Worm (Caenorhabditis elegans): Measurements from ENCODE around the gene nape-1.

nape-1 gene

ce11 chrIV:3698201-3698600 is 42.5 kb downstream of the nape-1 start, which contains the start of gene Y37E11AL.2:
Gene Y37E11AL.2 (plus strand): TSS chrIV:3698501.
- TF ChIP-seq ceh-79 (tag; optimal IDR thresholded peaks at IDR 0.05) (no peak), zfh-2 (GFP tag; conservative IDR thresholded peaks at IDR 0.05) (0 out of 2 replicates have a peak, but pooled peaks have one; percentile 21), pbrm-1 (GFP tag; IDR thresholded peaks at IDR 0.05) (no peak), ztf-18 (tag; optimal IDR thresholded peaks at IDR 0.05) (no peak), unc-62 (GFP tag; optimal IDR thresholded peaks at IDR 0.05) (no peak)

DNA sequence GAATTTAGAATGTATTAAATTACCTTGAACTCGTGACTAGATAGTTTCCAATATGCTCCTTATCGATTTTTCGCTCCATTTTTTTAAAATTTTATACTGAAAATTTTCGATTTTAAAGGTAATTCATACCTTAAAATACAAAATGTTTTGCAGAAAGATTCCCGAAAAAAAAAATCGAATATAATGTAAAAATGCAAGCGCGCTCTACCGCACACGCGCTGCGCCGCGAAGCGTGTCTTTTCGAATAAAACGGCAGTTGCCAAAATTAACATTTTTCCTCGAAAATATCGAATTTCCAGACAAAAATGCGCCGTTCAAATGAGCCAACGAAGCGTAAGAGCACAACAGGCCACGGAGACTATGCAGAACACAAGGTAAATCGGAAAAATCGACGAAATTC is 46.0 kb downstream of the nape-1 start, which contains the start of the genes taf-6.2 and Y37E11AL.3:
Gene taf-6.2, minus strand, starts transcription at position 96 of the 400 bp plus-strand sequence.
Gene Y37E11AL.3, plus strand, starts transcription at position 298 of the 400 bp plus-strand sequence.
- TF ChIP-seq efl-1 (GFP tag; optimal IDR thresholded peaks at IDR 0.05) (peak; percentile 20), snpc-4 (GFP tag; optimal IDR thresholded peaks at IDR 0.05) (no peak), snpc-4 (tag; optimal IDR thresholded peaks at IDR 0.05) (peak in 1 of 4 experiments; percentile 37), dpff-1 (tag; optimal IDR thresholded peaks at IDR 0.05) (no peak), fkh-3 (tag; optimal IDR thresholded peaks at IDR 0.05) (no peak), rcor-1 (GFP tag; IDR thresholded peaks at IDR 0.05) (no peak), lsl-1 (GFP tag; optimal IDR thresholded peaks at IDR 0.05) (peak; percentile 9), tbp1 (GFP tag; optimal IDR thresholded peaks at IDR 0.05) (peak; percentile 19), lin-54 (GFP tag; optimal IDR thresholded peaks at IDR 0.05) (peak; percentile 65), gei-17 (GFP tag; optimal IDR thresholded peaks at IDR 0.05) (no peak), lin-35 (GFP tag; optimal IDR thresholded peaks at IDR 0.05) (peak in 1 of 3 experiments; percentile 63), mcd-1 (GFP tag; IDR thresholded peaks at IDR 0.05) (peak; percentile 95), hsf-1 (GFP tag; IDR thresholded peaks at IDR 0.05) (no peak), ama-1 (optimal IDR thresholded peaks at IDR 0.05) (no peak), ama-1 (GFP tag; optimal IDR thresholded peaks at IDR 0.05) (no peak), dpl-1 (GFP tag; optimal IDR thresholded peaks at IDR 0.05) (peak; percentile 22), attf-5 (GFP tag; optimal IDR thresholded peaks at IDR 0.05) (peak; percentile 1)
